Fruit fly (Drosophila melanogaster) whole organism, embryonic: Measurements from ENCODE around the gene rost.

Source experiments
- Ada2b ChIP-seq: fragments of 200-800 bp; sonication (Bioruptor generic); IDR thresholded peaks from 2 replicates; pipeline ENCODE4 v1.3.6; 2022; ENCODE audit warnings: missing biosample characterization, missing genetic modification characterization
- B-H1 ChIP-seq: fragments of 200-800 bp; sonication (Bioruptor generic); IDR thresholded peaks from 3 replicates; pipeline ENCODE4 v1.3.6; 2022; ENCODE audit warnings: missing biosample characterization, missing genetic modification characterization
- CG10431 ChIP-seq: fragments of 200-800 bp; sonication (Bioruptor generic); optimal IDR thresholded peaks from 3 replicates; lab custom pipeline; 2018; ENCODE audit warnings: missing biosample characterization, mild to moderate bottlenecking, missing genetic modification characterization
- CG11085 ChIP-seq: fragments of 200-800 bp; sonication (Bioruptor generic); IDR thresholded peaks from 2 replicates; pipeline ENCODE4 v1.3.6; 2022; ENCODE audit warnings: missing biosample characterization, missing genetic modification characterization
- CG11504 ChIP-seq: fragments of 200-800 bp; sonication (Bioruptor generic); optimal IDR thresholded peaks from 3 replicates; lab custom pipeline; 2019; ENCODE audit warnings: missing biosample characterization, mild to moderate bottlenecking, missing genetic modification characterization, moderate library complexity
- CG12071 ChIP-seq: fragments of 200-800 bp; sonication (Bioruptor generic); optimal IDR thresholded peaks from 3 replicates; lab custom pipeline; 2018; ENCODE audit warnings: missing biosample characterization, mild to moderate bottlenecking, missing genetic modification characterization
- CG12391 ChIP-seq: fragments of 200-800 bp; sonication (Bioruptor generic); optimal IDR thresholded peaks from 3 replicates; lab custom pipeline; 2018; ENCODE audit warnings: missing biosample characterization, mild to moderate bottlenecking, missing genetic modification characterization, moderate library complexity
- CG13287 ChIP-seq: fragments of 200-800 bp; sonication (Bioruptor generic); IDR thresholded peaks from 2 replicates; pipeline ENCODE4 v1.3.6; 2022; ENCODE audit warnings: missing biosample characterization, missing genetic modification characterization; ENCODE audit not compliant: partially characterized antibody
- CG13624 ChIP-seq: fragments of 200-800 bp; sonication (Bioruptor generic); optimal IDR thresholded peaks from 2 replicates; lab custom pipeline; 2016; ENCODE audit warnings: missing biosample characterization, missing genetic modification characterization
- CG14050 ChIP-seq: fragments of 200-800 bp; sonication (Bioruptor generic); IDR thresholded peaks from 3 replicates; pipeline ENCODE4 v1.3.6; 2022; ENCODE audit warnings: missing biosample characterization, missing genetic modification characterization
- CG15601 ChIP-seq: fragments of 200-800 bp; sonication (Bioruptor generic); optimal IDR thresholded peaks from 3 replicates; lab custom pipeline; 2019; ENCODE audit warnings: missing biosample characterization, mild to moderate bottlenecking, missing genetic modification characterization, moderate library complexity
- CG18262 ChIP-seq: fragments of 200-800 bp; optimal IDR thresholded peaks from 3 replicates; lab custom pipeline; 2019; ENCODE audit warnings: missing biosample characterization, mild to moderate bottlenecking, missing genetic modification characterization, moderate library complexity
- CG1832 ChIP-seq: fragments of 200-800 bp; sonication (Bioruptor generic); optimal IDR thresholded peaks from 2 replicates; lab custom pipeline; 2017; ENCODE audit warnings: missing biosample characterization, mild to moderate bottlenecking, missing genetic modification characterization, inconsistent platforms
- CG18599 ChIP-seq: fragments of 200-800 bp; sonication (Bioruptor generic); optimal IDR thresholded peaks from 3 replicates; lab custom pipeline; 2017; ENCODE audit warnings: missing biosample characterization, missing genetic modification characterization, mild to moderate bottlenecking, moderate library complexity, missing genetic modification reagents
- CG2875 ChIP-seq: fragments of 200-800 bp; sonication (Bioruptor generic); optimal IDR thresholded peaks from 2 replicates; lab custom pipeline; 2017; ENCODE audit warnings: missing biosample characterization, mild to moderate bottlenecking, missing genetic modification characterization, missing genetic modification reagents
- CG31441 ChIP-seq: fragments of 200-800 bp; sonication (Bioruptor generic); IDR thresholded peaks from 2 replicates; pipeline ENCODE4 v1.3.6; 2022; ENCODE audit warnings: missing biosample characterization, missing genetic modification characterization
- CG32772 ChIP-seq: fragments of 200-800 bp; sonication (Bioruptor generic); IDR thresholded peaks from 2 replicates; pipeline ENCODE4 v1.3.6; 2022; ENCODE audit warnings: missing biosample characterization, missing genetic modification characterization
- CG34422 ChIP-seq: fragments of 200-800 bp; sonication (Bioruptor generic); IDR thresholded peaks from 3 replicates; pipeline ENCODE4 v1.3.6; 2022; ENCODE audit warnings: missing biosample characterization, missing genetic modification characterization
- CG3995 ChIP-seq: fragments of 200-800 bp; sonication (Bioruptor generic); optimal IDR thresholded peaks from 3 replicates; lab custom pipeline; 2016; ENCODE audit warnings: missing biosample characterization, missing genetic modification characterization
- CG5245 ChIP-seq: fragments of 200-800 bp; sonication (Bioruptor generic); optimal IDR thresholded peaks from 3 replicates; lab custom pipeline; 2016; ENCODE audit warnings: missing biosample characterization, missing genetic modification characterization
- CG6175 ChIP-seq: fragments of 200-800 bp; sonication (Bioruptor generic); IDR thresholded peaks from 3 replicates; pipeline ENCODE4 v1.3.6; 2022; ENCODE audit warnings: missing biosample characterization, missing genetic modification characterization
- CG7271 ChIP-seq: fragments of 200-800 bp; sonication (Bioruptor generic); optimal IDR thresholded peaks from 2 replicates; lab custom pipeline; 2018; ENCODE audit warnings: missing biosample characterization, mild to moderate bottlenecking, missing genetic modification characterization, moderate library complexity
- CG7987 ChIP-seq: fragments of 200-800 bp; sonication (Bioruptor generic); optimal IDR thresholded peaks from 2 replicates; lab custom pipeline; 2018; ENCODE audit warnings: missing biosample characterization, mild to moderate bottlenecking, missing genetic modification characterization, moderate library complexity
- CG8281 ChIP-seq: fragments of 200-800 bp; sonication (Bioruptor generic); optimal IDR thresholded peaks from 2 replicates; lab custom pipeline; 2018; ENCODE audit warnings: missing biosample characterization, mild to moderate bottlenecking, missing genetic modification characterization, moderate library complexity
- CG9797 ChIP-seq: fragments of 200-800 bp; sonication (Bioruptor generic); optimal IDR thresholded peaks from 3 replicates; lab custom pipeline; 2018; ENCODE audit warnings: missing biosample characterization, mild to moderate bottlenecking, missing genetic modification characterization
- Deaf1 ChIP-seq: fragments of 200-800 bp; optimal IDR thresholded peaks from 3 replicates; lab custom pipeline; 2019; ENCODE audit warnings: missing biosample characterization, mild to moderate bottlenecking, missing genetic modification characterization, moderate library complexity
- Dfd ChIP-seq, 2 experiments: fragments of >200 bp; optimal IDR thresholded peaks; 2 replicates each; lab custom pipeline; 2017; ENCODE audit warnings: missing biosample characterization in 2 of 2, missing genetic modification characterization in 2 of 2
- Doc3 ChIP-seq: fragments of 200-800 bp; sonication (Bioruptor generic); IDR thresholded peaks from 3 replicates; pipeline ENCODE4 v1.3.6; 2022; ENCODE audit warnings: missing biosample characterization, missing genetic modification characterization; ENCODE audit not compliant: partially characterized antibody
- Lim3 ChIP-seq: fragments of 200-800 bp; sonication (Bioruptor generic); IDR thresholded peaks from 2 replicates; pipeline ENCODE4 v1.3.6; 2022; ENCODE audit warnings: missing biosample characterization, missing genetic modification characterization
- Lpt ChIP-seq: fragments of >200 bp; optimal IDR thresholded peaks from 2 replicates; lab custom pipeline; 2018; ENCODE audit warnings: missing biosample characterization, missing genetic modification characterization
- Pdp1 ChIP-seq, 2 experiments: fragments of 200-800 bp; sonication (Bioruptor generic); optimal IDR thresholded peaks; 3 replicates each; lab custom pipeline; 2016; ENCODE audit warnings: missing biosample characterization in 2 of 2, missing genetic modification characterization in 2 of 2, mild to moderate bottlenecking in 1 of 2, moderate library complexity in 1 of 2
- Scr ChIP-seq: fragments of 200-800 bp; sonication (Bioruptor generic); IDR thresholded peaks from 2 replicates; pipeline ENCODE4 v1.3.6; 2022; ENCODE audit warnings: missing biosample characterization, missing genetic modification characterization; ENCODE audit not compliant: partially characterized antibody
- chinmo ChIP-seq: fragments of 200-800 bp; sonication (Bioruptor generic); IDR thresholded peaks from 4 replicates; pipeline ENCODE4 v1.3.6; 2022; ENCODE audit warnings: missing biosample characterization, missing genetic modification characterization; ENCODE audit not compliant: partially characterized antibody
- crp ChIP-seq, 2 experiments: fragments of 200-800 bp; sonication (Bioruptor generic); optimal IDR thresholded peaks; 2 replicates in 1 of 2; 3 replicates in 1 of 2; lab custom pipeline; 2017; ENCODE audit warnings: missing biosample characterization in 2 of 2, missing genetic modification characterization in 2 of 2, mild to moderate bottlenecking in 1 of 2, moderate library complexity in 1 of 2
- dan ChIP-seq: fragments of 200-800 bp; sonication (Bioruptor generic); IDR thresholded peaks from 2 replicates; pipeline ENCODE4 v1.3.6; 2022; ENCODE audit warnings: missing biosample characterization, missing genetic modification characterization
- fd64A ChIP-seq: fragments of 200-800 bp; sonication (Bioruptor generic); optimal IDR thresholded peaks from 3 replicates; lab custom pipeline; 2018; ENCODE audit warnings: missing biosample characterization, mild to moderate bottlenecking, missing genetic modification characterization
- gcm ChIP-seq: fragments of 200-800 bp; sonication (Bioruptor generic); optimal IDR thresholded peaks from 2 replicates; lab custom pipeline; 2019; ENCODE audit warnings: missing biosample characterization, mild to moderate bottlenecking, missing genetic modification characterization, moderate library complexity
- gem ChIP-seq: fragments of 200-800 bp; sonication (Bioruptor generic); optimal IDR thresholded peaks from 2 replicates; lab custom pipeline; 2019; ENCODE audit warnings: missing biosample characterization, mild to moderate bottlenecking, missing genetic modification characterization, moderate library complexity
- hb ChIP-seq: fragments of 200-800 bp; sonication (Bioruptor generic); IDR thresholded peaks from 3 replicates; pipeline ENCODE4 v1.3.6; 2022; ENCODE audit warnings: missing biosample characterization, missing genetic modification characterization; ENCODE audit not compliant: partially characterized antibody
- jing ChIP-seq: fragments of 200-800 bp; sonication (Bioruptor generic); optimal IDR thresholded peaks from 2 replicates; lab custom pipeline; 2018; ENCODE audit warnings: missing biosample characterization, mild to moderate bottlenecking, missing genetic modification characterization
- jumu ChIP-seq: fragments of 200-800 bp; sonication (Bioruptor generic); optimal IDR thresholded peaks from 3 replicates; lab custom pipeline; 2016; ENCODE audit warnings: missing biosample characterization, missing genetic modification characterization
- mirr ChIP-seq: fragments of 200-800 bp; sonication (Bioruptor generic); optimal IDR thresholded peaks from 3 replicates; lab custom pipeline; 2018; ENCODE audit warnings: missing biosample characterization, mild to moderate bottlenecking, missing genetic modification characterization
- pfk ChIP-seq: fragments of 200-800 bp; sonication (Bioruptor generic); optimal IDR thresholded peaks from 2 replicates; lab custom pipeline; 2018; ENCODE audit warnings: missing biosample characterization, mild to moderate bottlenecking, missing genetic modification characterization, moderate library complexity
- ro ChIP-seq: fragments of 200-800 bp; sonication (Bioruptor generic); IDR thresholded peaks from 2 replicates; pipeline ENCODE4 v1.3.6; 2022; ENCODE audit warnings: missing biosample characterization, missing genetic modification characterization
- sd ChIP-seq: fragments of 200-800 bp; sonication (Bioruptor generic); optimal IDR thresholded peaks from 3 replicates; lab custom pipeline; 2018; ENCODE audit warnings: missing biosample characterization, mild to moderate bottlenecking, missing genetic modification characterization, moderate library complexity
- sens ChIP-seq: fragments of 200-800 bp; sonication (Bioruptor generic); peaks from one replicate; lab custom pipeline; 2016; ENCODE audit warnings: missing biosample characterization, missing genetic modification characterization
- seq ChIP-seq: fragments of 200-800 bp; sonication (Bioruptor generic); IDR thresholded peaks from 2 replicates; pipeline ENCODE4 v1.3.6; 2022; ENCODE audit warnings: missing biosample characterization, missing genetic modification characterization
- sima ChIP-seq: fragments of 200-800 bp; sonication (Bioruptor generic); optimal IDR thresholded peaks from 2 replicates; lab custom pipeline; 2016; ENCODE audit warnings: missing biosample characterization, missing genetic modification characterization
- sob ChIP-seq: fragments of 200-800 bp; sonication (Bioruptor generic); IDR thresholded peaks from 2 replicates; pipeline ENCODE4 v1.3.6; 2022; ENCODE audit warnings: missing biosample characterization, missing genetic modification characterization
- sug ChIP-seq: fragments of 200-800 bp; optimal IDR thresholded peaks from 2 replicates; lab custom pipeline; 2019; ENCODE audit warnings: missing biosample characterization, mild to moderate bottlenecking, missing genetic modification characterization, moderate library complexity
- twi ChIP-seq: fragments of 200-800 bp; optimal IDR thresholded peaks from 2 replicates; lab custom pipeline; 2019; ENCODE audit warnings: missing biosample characterization, mild to moderate bottlenecking, missing genetic modification characterization, moderate library complexity
- zf30C ChIP-seq: fragments of 200-800 bp; sonication (Bioruptor generic); optimal IDR thresholded peaks from 3 replicates; lab custom pipeline; 2018; ENCODE audit warnings: missing biosample characterization, mild to moderate bottlenecking, missing genetic modification characterization

Gene rost

DNA sequence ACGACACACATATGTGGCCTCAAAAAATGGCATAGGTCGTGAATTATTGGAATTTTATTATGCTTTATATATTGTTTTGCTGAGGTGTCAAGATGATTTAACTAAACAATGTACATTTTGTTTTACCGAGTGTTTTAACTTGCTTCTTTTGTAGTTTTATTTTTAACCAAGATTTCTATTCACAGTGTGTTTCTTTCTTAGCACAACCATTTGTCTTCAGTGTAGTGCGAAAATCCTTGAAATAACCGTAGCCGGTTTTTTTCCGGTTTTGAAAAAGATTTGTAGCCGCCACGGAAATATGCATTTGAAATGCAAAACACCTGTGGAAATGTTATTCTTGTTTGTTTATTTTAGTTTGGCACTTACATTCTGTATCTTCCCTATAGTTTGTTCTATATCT, 32.2 kb downstream of the rost start:
- TF ChIP-seq chinmo (GFP tag; lab: Robert Waterston, UW) (0 out of 4 replicates have a peak, but pooled peaks have one; percentile 32), zf30C (GFP tag; lab: Kevin White, UChicago) (peak; percentile 52), hb (no peak), CG14050 (GFP tag; lab: Robert Waterston, UW) (no peak), crp (GFP tag; optimal IDR thresholded peaks at IDR 0.05; lab: Kevin White, UChicago) (no peak), CG18262 (tag; lab: Kevin White, UChicago) (no peak), CG3995 (GFP tag; lab: Kevin White, UChicago) (no peak), Doc3 (GFP tag; lab: Robert Waterston, UW) (no peak), Lim3 (GFP tag; lab: Robert Waterston, UW) (no peak), CG6175 (GFP tag; lab: Robert Waterston, UW) (no peak), sima (GFP tag; lab: Kevin White, UChicago) (no peak), Lpt (GFP tag; lab: Kevin White, UChicago) (no peak), CG2875 (no peak), twi (tag; lab: Kevin White, UChicago) (peak; percentile 3), Ada2b (GFP tag; lab: Robert Waterston, UW) (peak; percentile 20; the same call in 1 of the 2 replicates), CG32772 (GFP tag; lab: Robert Waterston, UW) (no peak), jing (no peak), gem (tag; lab: Kevin White, UChicago) (peak; percentile 70), CG11504 (tag; lab: Kevin White, UChicago) (peak; percentile 0), fd64A (no peak), dan (GFP tag; lab: Robert Waterston, UW) (no peak), CG5245 (no peak), mirr (no peak), CG9797 (GFP tag; lab: Kevin White, UChicago) (no peak), gcm (GFP tag; lab: Kevin White, UChicago) (no peak), CG34422 (no peak), Scr (no peak), Dfd (GFP tag; optimal IDR thresholded peaks at IDR 0.05; lab: Kevin White, UChicago) (no peak), CG12071 (GFP tag; lab: Kevin White, UChicago) (no peak), sens (GFP tag; lab: Kevin White, UChicago) (peak; percentile 72)

DNA sequence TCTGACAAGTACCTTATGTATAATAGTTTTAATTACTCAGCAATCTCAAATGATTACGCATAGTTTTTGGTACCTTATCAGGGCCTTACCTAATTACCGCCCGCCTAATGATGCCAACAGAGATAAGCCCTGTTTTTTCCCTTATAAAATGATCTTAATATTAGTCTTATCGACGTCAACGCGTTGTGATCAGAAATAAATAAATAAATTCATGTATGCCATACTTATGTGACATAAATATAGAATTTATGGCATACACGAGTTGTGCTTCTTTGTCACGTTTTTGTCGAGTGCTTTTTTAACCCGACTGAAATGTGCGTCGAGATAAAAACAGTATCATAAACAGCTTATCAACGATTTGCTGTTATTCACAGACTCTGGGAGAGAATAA, 33.0 kb downstream of the rost start:
- TF ChIP-seq CG12391 (tag; lab: Kevin White, UChicago) (no peak), CG13287 (no peak), CG11085 (GFP tag; lab: Robert Waterston, UW) (no peak), sd (peak; percentile 10), Pdp1 (GFP tag; optimal IDR thresholded peaks at IDR 0.05; lab: Kevin White, UChicago) (peak in 1 of 2 experiments; percentile 56), pfk (no peak), CG15601 (no peak), sug (tag; lab: Kevin White, UChicago) (peak; percentile 46), CG13624 (GFP tag; lab: Kevin White, UChicago) (no peak), CG7271 (tag; lab: Kevin White, UChicago) (no peak), jumu (GFP tag; lab: Kevin White, UChicago) (no peak), CG1832 (GFP tag; lab: Kevin White, UChicago) (no peak), Deaf1 (no peak), B-H1 (GFP tag; lab: Robert Waterston, UW) (no peak), ro (GFP tag; lab: Robert Waterston, UW) (no peak), CG7987 (no peak), seq (GFP tag; lab: Robert Waterston, UW) (no peak), CG8281 (tag; lab: Kevin White, UChicago) (no peak), CG31441 (GFP tag; lab: Robert Waterston, UW) (no peak), CG10431 (GFP tag; lab: Kevin White, UChicago) (no peak), sob (no peak), Dfd (GFP tag; optimal IDR thresholded peaks at IDR 0.05; lab: Kevin White, UChicago) (no peak), CG18599 (peak; percentile 19)
